Worm (Caenorhabditis elegans) whole organism, midembryonic: ENCODE measurements around the gene PDB1.1.

Experiments
- T22C8.4 ChIP-seq: fragments of 200-800 bp; sonication (Bioruptor generic); IDR thresholded peaks from 2 replicates; pipeline ENCODE4 v1.3.6; 2022; ENCODE audit warnings: missing genetic modification characterization, missing compliant biosample characterization
- cog-1 ChIP-seq: sonication (generic microtip); optimal IDR thresholded peaks from 2 replicates; lab custom pipeline; 2016; ENCODE audit warnings: missing genetic modification characterization, missing compliant biosample characterization
- klf-2 ChIP-seq: fragments of 200-800 bp; sonication (Bioruptor generic); conservative IDR thresholded peaks from 2 replicates; pipeline ENCODE4 v1.3.6; 2022; ENCODE audit warnings: missing genetic modification reagents, missing genetic modification characterization, missing compliant biosample characterization
- ref-1 ChIP-seq: fragments of 200-800 bp; sonication (Bioruptor generic); conservative IDR thresholded peaks from 2 replicates; pipeline ENCODE4 v1.3.6; 2022; ENCODE audit warnings: missing genetic modification reagents, missing genetic modification characterization, missing compliant biosample characterization
- tab-1 ChIP-seq: fragments of 200-800 bp; sonication (Bioruptor generic); IDR thresholded peaks from 2 replicates; pipeline ENCODE4 v1.3.6; 2022; ENCODE audit warnings: missing genetic modification characterization, missing compliant biosample characterization

DNA sequence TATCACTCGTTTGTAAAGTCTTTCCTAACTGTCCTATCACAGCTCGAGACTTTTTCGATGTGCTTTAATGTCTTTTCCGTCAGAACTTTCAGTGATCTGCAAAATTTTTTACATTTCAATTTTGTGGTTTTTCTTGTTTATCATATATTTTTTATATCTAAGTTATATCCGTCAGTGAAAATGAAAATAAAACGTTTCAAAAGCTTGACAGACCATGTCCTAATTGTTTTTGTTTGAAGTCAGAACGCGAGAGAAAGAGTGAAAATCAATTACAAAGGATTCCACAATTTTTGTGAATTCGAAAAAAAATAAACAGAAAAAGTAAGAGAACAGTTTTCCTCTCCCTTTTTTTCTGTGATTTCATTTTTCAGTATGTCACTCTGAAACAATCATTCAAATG lies 10.7 kb downstream of the PDB1.1 start, which contains the start of gene F46C8.1:
- no peak for TF ChIP-seq ref-1 (GFP tag; lab: Robert Waterston, UW)
- TF ChIP-seq klf-2 (GFP tag; lab: Robert Waterston, UW) = no peak
- no peak for TF ChIP-seq T22C8.4 (GFP tag; lab: Robert Waterston, UW)
- TF ChIP-seq cog-1 = no peak
- TF ChIP-seq tab-1 (GFP tag; lab: Robert Waterston, UW) = no peak
